Worm (Caenorhabditis elegans) whole organism, L1 larva: ENCODE data around the gene smk-1.

Experiments used
- alr-1 ChIP-seq: fragments of 200-800 bp; sonication (Bioruptor generic); optimal IDR thresholded peaks from 2 replicates; lab custom pipeline; 2018; ENCODE audit warnings: borderline replicate concordance, mild to moderate bottlenecking, missing genetic modification characterization, missing compliant biosample characterization
- ama-1 ChIP-seq: fragments of 150-350 bp; optimal IDR thresholded peaks from 2 replicates; lab custom pipeline; 2014
- efl-3 ChIP-seq: fragments of 200-800 bp; sonication (Bioruptor generic); optimal IDR thresholded peaks from 2 replicates; lab custom pipeline; 2018; ENCODE audit warnings: mild to moderate bottlenecking, missing genetic modification characterization, missing compliant biosample characterization
- fos-1 ChIP-seq: fragments of 150-350 bp; optimal IDR thresholded peaks from 2 replicates; lab custom pipeline; 2014; ENCODE audit warnings: missing biosample characterization, missing genetic modification characterization
- lin-14 ChIP-seq: fragments of 200-800 bp; sonication (Bioruptor generic); optimal IDR thresholded peaks from 2 replicates; lab custom pipeline; 2018; ENCODE audit warnings: mild to moderate bottlenecking, missing genetic modification characterization, moderate library complexity, missing compliant biosample characterization
- nhr-237 ChIP-seq: fragments of 150-350 bp; optimal IDR thresholded peaks from 2 replicates; lab custom pipeline; 2014; ENCODE audit warnings: missing biosample characterization, missing genetic modification characterization
- nhr-76 ChIP-seq: sonication (generic microtip); optimal IDR thresholded peaks from 2 replicates; lab custom pipeline; 2017; ENCODE audit warnings: missing biosample characterization, missing genetic modification characterization
- nhr-84 ChIP-seq: sonication (generic microtip); optimal IDR thresholded peaks from 2 replicates; lab custom pipeline; 2017; ENCODE audit warnings: missing biosample characterization, missing genetic modification characterization
- pax-3 ChIP-seq: fragments of 200-800 bp; sonication (Bioruptor generic); optimal IDR thresholded peaks from 2 replicates; lab custom pipeline; 2018; ENCODE audit warnings: mild to moderate bottlenecking, missing genetic modification characterization, moderate library complexity, missing compliant biosample characterization
- skn-1 ChIP-seq: fragments of 150-350 bp; optimal IDR thresholded peaks from 2 replicates; lab custom pipeline; 2014; ENCODE audit warnings: missing biosample characterization, missing genetic modification characterization
- sox-4 ChIP-seq: sonication (generic microtip); optimal IDR thresholded peaks from 2 replicates; lab custom pipeline; 2016; ENCODE audit warnings: missing genetic modification characterization, missing compliant biosample characterization
- ztf-11 ChIP-seq, 2 experiments: sonication (generic microtip); optimal IDR thresholded peaks; 2 replicates each; lab custom pipeline; 2016 to 2017; ENCODE audit warnings: missing genetic modification characterization in 2 of 2, missing biosample characterization in 1 of 2, missing compliant biosample characterization in 1 of 2

- no peak for TF ChIP-seq efl-3 (GFP tag; lab: Kevin White, UChicago)
- no peak for TF ChIP-seq nhr-237 (tag; lab: Kevin White, UChicago)
- no peak for TF ChIP-seq skn-1 (tag; lab: Kevin White, UChicago)
- TF ChIP-seq alr-1 (tag; lab: Kevin White, UChicago), result no peak
- TF ChIP-seq nhr-84 (tag; lab: Kevin White, UChicago), result no peak
- TF ChIP-seq ztf-11 (tag; optimal IDR thresholded peaks at IDR 0.05; lab: Kevin White, UChicago), result peak in 1 of 2 experiments; percentile 15
- peak; percentile 76 for TF ChIP-seq lin-14 (GFP tag; lab: Kevin White, UChicago)
- TF ChIP-seq sox-4 (tag; lab: Kevin White, UChicago), result no peak
- no peak for TF ChIP-seq pax-3 (tag; lab: Kevin White, UChicago)
- no peak for TF ChIP-seq nhr-76 (tag; lab: Kevin White, UChicago)
- TF ChIP-seq fos-1 (tag; lab: Kevin White, UChicago), result no peak
- no peak for TF ChIP-seq ama-1
Observed at ce11 chrV:8594105-8594964, 13.3 kb upstream of the smk-1 start, which contains the start of gene tag-196.
